Fruit fly (Drosophila melanogaster) whole organism, embryonic: ENCODE data around the gene CG31817.

ENCODE experiments used
- Bgb ChIP-seq: fragments of 200-800 bp; sonication (Bioruptor generic); IDR thresholded peaks from 2 replicates; pipeline ENCODE4 v1.3.6; 2022; ENCODE audit warnings: missing biosample characterization, missing genetic modification characterization; ENCODE audit not compliant: partially characterized antibody
- CG10543 ChIP-seq: fragments of 200-800 bp; sonication (Bioruptor generic); optimal IDR thresholded peaks from 3 replicates; lab custom pipeline; 2017; ENCODE audit warnings: missing biosample characterization, mild to moderate bottlenecking, missing genetic modification characterization, moderate library complexity
- CG11504 ChIP-seq: fragments of 200-800 bp; sonication (Bioruptor generic); optimal IDR thresholded peaks from 3 replicates; lab custom pipeline; 2019; ENCODE audit warnings: missing biosample characterization, mild to moderate bottlenecking, missing genetic modification characterization, moderate library complexity
- CG11695 ChIP-seq: fragments of 200-800 bp; sonication (Bioruptor generic); IDR thresholded peaks from 3 replicates; pipeline ENCODE4 v1.3.6; 2022; ENCODE audit warnings: missing biosample characterization, missing genetic modification characterization
- CG12299 ChIP-seq: fragments of 200-800 bp; sonication (Bioruptor generic); optimal IDR thresholded peaks from 2 replicates; lab custom pipeline; 2018; ENCODE audit warnings: missing biosample characterization, mild to moderate bottlenecking, missing genetic modification characterization
- CG15479 ChIP-seq: fragments of 200-800 bp; sonication (Bioruptor generic); optimal IDR thresholded peaks from 3 replicates; lab custom pipeline; 2019; ENCODE audit warnings: missing biosample characterization, mild to moderate bottlenecking, missing genetic modification characterization, moderate library complexity
- CG16863 ChIP-seq: fragments of 200-800 bp; sonication (Bioruptor generic); optimal IDR thresholded peaks from 3 replicates; lab custom pipeline; 2016; ENCODE audit warnings: missing biosample characterization, missing genetic modification characterization
- CG18764 ChIP-seq: fragments of 200-800 bp; sonication (Bioruptor generic); optimal IDR thresholded peaks from 3 replicates; lab custom pipeline; 2016; ENCODE audit warnings: missing biosample characterization, missing genetic modification characterization
- CG32532 ChIP-seq: fragments of 200-800 bp; sonication (Bioruptor generic); IDR thresholded peaks from 2 replicates; pipeline ENCODE4 v1.3.6; 2022; ENCODE audit warnings: missing biosample characterization, missing genetic modification characterization
- CG33557 ChIP-seq: fragments of 200-800 bp; sonication (Bioruptor generic); optimal IDR thresholded peaks from 2 replicates; lab custom pipeline; 2019; ENCODE audit warnings: missing biosample characterization, mild to moderate bottlenecking, missing genetic modification characterization, moderate library complexity
- CG34376 ChIP-seq: fragments of 200-800 bp; sonication (Bioruptor generic); optimal IDR thresholded peaks from 2 replicates; lab custom pipeline; 2018; ENCODE audit warnings: missing biosample characterization, mild to moderate bottlenecking, missing genetic modification characterization
- CG34422 ChIP-seq: fragments of 200-800 bp; sonication (Bioruptor generic); IDR thresholded peaks from 3 replicates; pipeline ENCODE4 v1.3.6; 2022; ENCODE audit warnings: missing biosample characterization, missing genetic modification characterization
- CG3847 ChIP-seq: fragments of 200-800 bp; sonication (Bioruptor generic); IDR thresholded peaks from 2 replicates; pipeline ENCODE4 v1.3.6; 2022; ENCODE audit warnings: missing biosample characterization, missing genetic modification characterization
- CG42726 ChIP-seq: fragments of 200-800 bp; sonication (Bioruptor generic); IDR thresholded peaks from 2 replicates; pipeline ENCODE4 v1.3.6; 2022; ENCODE audit warnings: missing biosample characterization, missing genetic modification characterization; ENCODE audit not compliant: partially characterized antibody
- CG5953 ChIP-seq: fragments of 200-800 bp; sonication (Bioruptor generic); IDR thresholded peaks from 2 replicates; pipeline ENCODE4 v1.3.6; 2022; ENCODE audit warnings: missing biosample characterization, missing genetic modification characterization
- CG9215 ChIP-seq: fragments of 200-800 bp; sonication (Bioruptor generic); IDR thresholded peaks from 2 replicates; pipeline ENCODE4 v1.3.6; 2022; ENCODE audit warnings: missing biosample characterization, missing genetic modification characterization
- CG9437 ChIP-seq: fragments of 200-800 bp; sonication (Bioruptor generic); optimal IDR thresholded peaks from 2 replicates; lab custom pipeline; 2018; ENCODE audit warnings: missing biosample characterization, mild to moderate bottlenecking, missing genetic modification characterization
- CHES-1-like ChIP-seq: fragments of 200-800 bp; sonication (Bioruptor generic); optimal IDR thresholded peaks from 2 replicates; lab custom pipeline; 2016; ENCODE audit warnings: missing biosample characterization, missing genetic modification characterization
- CoRest ChIP-seq: fragments of 200-800 bp; sonication (Bioruptor generic); optimal IDR thresholded peaks from 3 replicates; lab custom pipeline; 2018; ENCODE audit warnings: missing biosample characterization, mild to moderate bottlenecking, missing genetic modification characterization, moderate library complexity
- Dad ChIP-seq: fragments of 200-800 bp; sonication (Bioruptor generic); optimal IDR thresholded peaks from 3 replicates; lab custom pipeline; 2016; ENCODE audit warnings: missing biosample characterization, missing genetic modification characterization
- Dll ChIP-seq: fragments of 200-800 bp; sonication (Bioruptor generic); IDR thresholded peaks from 4 replicates; pipeline ENCODE4 v1.3.6; 2022; ENCODE audit warnings: missing biosample characterization, missing genetic modification characterization; ENCODE audit not compliant: partially characterized antibody
- GATAe ChIP-seq: fragments of 200-800 bp; sonication (Bioruptor generic); conservative IDR thresholded peaks from 2 replicates; pipeline ENCODE4 v1.3.6; 2022; ENCODE audit warnings: missing biosample characterization, missing genetic modification characterization
- HLHmδ ChIP-seq: fragments of 200-800 bp; sonication (Bioruptor generic); optimal IDR thresholded peaks from 2 replicates; lab custom pipeline; 2018; ENCODE audit warnings: missing biosample characterization, mild to moderate bottlenecking, missing genetic modification characterization, moderate library complexity
- Hr78 ChIP-seq, 2 experiments: fragments of 200-800 bp in 1 of 2; fragments of >200 bp in 1 of 2; sonication (Bioruptor generic) in 1 of 2; optimal IDR thresholded peaks; 2 replicates each; lab custom pipeline; 2017 to 2019; ENCODE audit warnings: missing biosample characterization in 2 of 2, missing genetic modification characterization in 2 of 2, mild to moderate bottlenecking in 1 of 2, moderate library complexity in 1 of 2
- Max ChIP-seq: fragments of 200-800 bp; sonication (Bioruptor generic); optimal IDR thresholded peaks from 2 replicates; lab custom pipeline; 2016; ENCODE audit warnings: missing biosample characterization, mild to moderate bottlenecking, missing genetic modification characterization
- Myb ChIP-seq: fragments of 200-800 bp; sonication (Bioruptor generic); optimal IDR thresholded peaks from 2 replicates; lab custom pipeline; 2016; ENCODE audit warnings: missing biosample characterization, missing genetic modification characterization
- Nf-YB ChIP-seq: fragments of 200-800 bp; sonication (Bioruptor generic); optimal IDR thresholded peaks from 3 replicates; lab custom pipeline; 2019; ENCODE audit warnings: missing biosample characterization, mild to moderate bottlenecking, missing genetic modification characterization, moderate library complexity
- Optix ChIP-seq: fragments of 200-800 bp; sonication (Bioruptor generic); IDR thresholded peaks from 3 replicates; pipeline ENCODE4 v1.3.6; 2022; ENCODE audit warnings: missing biosample characterization, missing genetic modification characterization
- Sry-δ ChIP-seq: fragments of 200-800 bp; sonication (Bioruptor generic); optimal IDR thresholded peaks from 2 replicates; lab custom pipeline; 2016; ENCODE audit warnings: missing biosample characterization, missing genetic modification characterization
- TFAM ChIP-seq: fragments of 200-800 bp; sonication (Bioruptor generic); optimal IDR thresholded peaks from 2 replicates; lab custom pipeline; 2017; ENCODE audit warnings: missing biosample characterization, missing genetic modification characterization, inconsistent platforms
- Xrp1 ChIP-seq: fragments of 200-800 bp; sonication (Bioruptor generic); IDR thresholded peaks from 2 replicates; pipeline ENCODE4 v1.3.6; 2022; ENCODE audit warnings: missing biosample characterization, missing genetic modification characterization
- YL-1 ChIP-seq: fragments of 200-800 bp; sonication (Bioruptor generic); optimal IDR thresholded peaks from 3 replicates; lab custom pipeline; 2017; ENCODE audit warnings: missing biosample characterization, mild to moderate bottlenecking, missing genetic modification characterization
- gem ChIP-seq: fragments of 200-800 bp; sonication (Bioruptor generic); optimal IDR thresholded peaks from 2 replicates; lab custom pipeline; 2019; ENCODE audit warnings: missing biosample characterization, mild to moderate bottlenecking, missing genetic modification characterization, moderate library complexity
- grn ChIP-seq: fragments of 200-800 bp; sonication (Bioruptor generic); optimal IDR thresholded peaks from 3 replicates; lab custom pipeline; 2017; ENCODE audit warnings: missing biosample characterization, missing genetic modification characterization
- h ChIP-seq: fragments of >200 bp; optimal IDR thresholded peaks from 2 replicates; lab custom pipeline; 2017
- ken ChIP-seq: fragments of 200-800 bp; sonication (Bioruptor generic); IDR thresholded peaks from 3 replicates; pipeline ENCODE4 v1.3.6; 2022; ENCODE audit warnings: missing biosample characterization, missing genetic modification characterization
- lilli ChIP-seq: fragments of 200-800 bp; sonication (Bioruptor generic); optimal IDR thresholded peaks from 3 replicates; lab custom pipeline; 2016; ENCODE audit warnings: missing biosample characterization, missing genetic modification characterization
- mirr ChIP-seq: fragments of 200-800 bp; sonication (Bioruptor generic); optimal IDR thresholded peaks from 3 replicates; lab custom pipeline; 2018; ENCODE audit warnings: missing biosample characterization, mild to moderate bottlenecking, missing genetic modification characterization
- nerfin-1 ChIP-seq: fragments of 200-800 bp; sonication (Bioruptor generic); optimal IDR thresholded peaks from 3 replicates; lab custom pipeline; 2019; ENCODE audit warnings: missing biosample characterization, mild to moderate bottlenecking, missing genetic modification characterization, moderate library complexity
- pnt ChIP-seq: fragments of 200-800 bp; sonication (Bioruptor generic); optimal IDR thresholded peaks from 3 replicates; lab custom pipeline; 2016; ENCODE audit warnings: missing biosample characterization, missing genetic modification characterization
- psq ChIP-seq: fragments of 200-800 bp; sonication (Bioruptor generic); optimal IDR thresholded peaks from 2 replicates; lab custom pipeline; 2017; ENCODE audit warnings: missing biosample characterization, missing genetic modification characterization
- repo ChIP-seq: fragments of 200-800 bp; sonication (Bioruptor generic); optimal IDR thresholded peaks from 2 replicates; lab custom pipeline; 2016; ENCODE audit warnings: missing biosample characterization, missing genetic modification characterization
- sd ChIP-seq: fragments of 200-800 bp; sonication (Bioruptor generic); optimal IDR thresholded peaks from 3 replicates; lab custom pipeline; 2018; ENCODE audit warnings: missing biosample characterization, mild to moderate bottlenecking, missing genetic modification characterization, moderate library complexity
- sens-2 ChIP-seq: fragments of 200-800 bp; sonication (Bioruptor generic); IDR thresholded peaks from 2 replicates; pipeline ENCODE4 v1.3.6; 2022; ENCODE audit warnings: missing biosample characterization, missing genetic modification characterization
- tap ChIP-seq: fragments of 200-800 bp; optimal IDR thresholded peaks from 3 replicates; lab custom pipeline; 2019; ENCODE audit warnings: missing biosample characterization, mild to moderate bottlenecking, missing genetic modification characterization, moderate library complexity
- trh ChIP-seq: fragments of 200-800 bp; sonication (Bioruptor generic); optimal IDR thresholded peaks from 2 replicates; lab custom pipeline; 2016; ENCODE audit warnings: missing biosample characterization, missing genetic modification characterization
- twi ChIP-seq: fragments of 200-800 bp; optimal IDR thresholded peaks from 2 replicates; lab custom pipeline; 2019; ENCODE audit warnings: missing biosample characterization, mild to moderate bottlenecking, missing genetic modification characterization, moderate library complexity
- usp ChIP-seq: fragments of >200 bp; optimal IDR thresholded peaks from 2 replicates; lab custom pipeline; 2017; ENCODE audit warnings: missing biosample characterization, missing genetic modification characterization
- vvl ChIP-seq: fragments of 200-800 bp; sonication (Bioruptor generic); IDR thresholded peaks from 2 replicates; pipeline ENCODE4 v1.3.6; 2022; ENCODE audit warnings: missing biosample characterization, missing genetic modification characterization
- zen2 ChIP-seq: fragments of 200-800 bp; sonication (Bioruptor generic); IDR thresholded peaks from 3 replicates; pipeline ENCODE4 v1.3.6; 2022; ENCODE audit warnings: missing biosample characterization, missing genetic modification characterization; ENCODE audit not compliant: partially characterized antibody

The CG31817 gene

DNA sequence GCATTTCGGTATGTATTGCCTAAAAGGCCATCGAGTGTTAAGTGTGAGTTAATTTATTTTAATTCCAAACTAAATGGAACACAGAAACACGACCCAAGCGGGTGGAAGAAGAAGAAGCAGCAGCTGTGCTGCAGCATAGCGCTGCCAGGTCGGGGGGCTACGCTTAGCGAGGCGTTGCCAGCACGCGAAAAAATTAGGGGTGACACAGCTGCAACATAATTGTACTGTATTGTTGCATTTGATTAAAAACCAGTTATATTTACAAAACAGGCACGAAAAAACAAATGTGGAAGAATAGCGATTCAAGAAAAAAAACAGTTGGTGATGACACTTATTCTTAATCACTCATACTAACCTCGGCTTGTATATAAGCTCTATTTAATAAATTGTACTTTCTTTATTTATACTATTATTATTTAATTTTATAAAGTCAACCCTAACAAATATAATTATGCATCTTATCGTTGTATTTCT is 12.5 kb upstream of the CG31817 start (continued):
- TF ChIP-seq Bgb (peak; percentile 73), GATAe (GFP tag; lab: Robert Waterston, UW) (no peak; the same call in 1 of the 2 replicates), HLHmδ (GFP tag; lab: Kevin White, UChicago) (peak; percentile 7), Myb (GFP tag; lab: Kevin White, UChicago) (peak; percentile 65), twi (tag; lab: Kevin White, UChicago) (no peak), repo (GFP tag; lab: Kevin White, UChicago) (no peak), ken (GFP tag; lab: Robert Waterston, UW) (peak; percentile 79; the same call in 2 of the 3 replicates), psq (GFP tag; lab: Kevin White, UChicago) (no peak), Xrp1 (GFP tag; lab: Robert Waterston, UW) (peak; percentile 64), nerfin-1 (tag; lab: Kevin White, UChicago) (no peak), CG9215 (GFP tag; lab: Robert Waterston, UW) (peak; percentile 76), vvl (GFP tag; lab: Robert Waterston, UW) (peak; percentile 95), CHES-1-like (GFP tag; lab: Kevin White, UChicago) (peak; percentile 40), zen2 (GFP tag; lab: Robert Waterston, UW) (0 out of 3 replicates have a peak, but pooled peaks have one; percentile 59), CG12299 (tag; lab: Kevin White, UChicago) (no peak), CG11504 (no peak), mirr (no peak), Max (GFP tag; lab: Kevin White, UChicago) (peak; percentile 63), Hr78 (GFP tag; optimal IDR thresholded peaks at IDR 0.05; lab: Kevin White, UChicago) (no peak), CG9437 (GFP tag; lab: Kevin White, UChicago) (peak; percentile 48), grn (GFP tag; lab: Kevin White, UChicago) (no peak), CG34376 (no peak), CG16863 (GFP tag; lab: Kevin White, UChicago) (peak; percentile 41), CG18764 (GFP tag; lab: Kevin White, UChicago) (peak; percentile 1), Sry-δ (GFP tag; lab: Kevin White, UChicago) (peak; percentile 87), pnt (peak; percentile 63), Dll (GFP tag; lab: Robert Waterston, UW) (peak; percentile 70; the same call in 3 of the 4 replicates), TFAM (GFP tag; lab: Kevin White, UChicago) (no peak), Optix (GFP tag; lab: Robert Waterston, UW) (peak; percentile 74), CG34422 (peak; percentile 82), tap (tag; lab: Kevin White, UChicago) (no peak), CG15479 (GFP tag; lab: Kevin White, UChicago) (peak; percentile 23), CG10543 (no peak), CG5953 (GFP tag; lab: Robert Waterston, UW) (no peak), CG3847 (GFP tag; lab: Robert Waterston, UW) (peak; percentile 90), Nf-YB (GFP tag; lab: Kevin White, UChicago) (peak; percentile 29), h (no peak), usp (GFP tag; lab: Kevin White, UChicago) (no peak), CoRest (tag; lab: Kevin White, UChicago) (peak; percentile 82), YL-1 (peak; percentile 78), CG11695 (GFP tag; lab: Robert Waterston, UW) (peak; percentile 55; the same call in 1 of the 3 replicates), CG33557 (GFP tag; lab: Kevin White, UChicago) (peak; percentile 33), gem (tag; lab: Kevin White, UChicago) (peak; percentile 83), Dad (GFP tag; lab: Kevin White, UChicago) (peak; percentile 5), sd (tag; lab: Kevin White, UChicago) (no peak), lilli (GFP tag; lab: Kevin White, UChicago) (peak; percentile 72), CG32532 (GFP tag; lab: Robert Waterston, UW) (peak; percentile 74), CG42726 (GFP tag; lab: Robert Waterston, UW) (0 out of 2 replicates have a peak, but pooled peaks have one; percentile 21), sens-2 (GFP tag; lab: Robert Waterston, UW) (no peak), trh (GFP tag; lab: Kevin White, UChicago) (peak; percentile 66)
